Worm (Caenorhabditis elegans) whole organism, L4 larva: ENCODE data around the gene M163.22.

Experiments used
- D1046.2 ChIP-seq: fragments of 200-800 bp; sonication (Bioruptor generic); IDR thresholded peaks from 2 replicates; pipeline ENCODE4 v1.3.6; 2022; ENCODE audit warnings: missing genetic modification characterization, missing compliant biosample characterization
- F10B5.3 ChIP-seq: sonication (generic microtip); optimal IDR thresholded peaks from 2 replicates; lab custom pipeline; 2016; ENCODE audit warnings: mild to moderate bottlenecking, missing genetic modification characterization, missing compliant biosample characterization
- F26F4.8 ChIP-seq: fragments of 200-800 bp; sonication (Bioruptor generic); conservative IDR thresholded peaks from 2 replicates; pipeline ENCODE4 v1.3.6; 2022; ENCODE audit warnings: missing genetic modification characterization, missing compliant biosample characterization
- F37D6.2 ChIP-seq: sonication (generic microtip); optimal IDR thresholded peaks from 2 replicates; lab custom pipeline; 2016; ENCODE audit warnings: mild to moderate bottlenecking, missing genetic modification characterization, missing compliant biosample characterization
- F44E2.7 ChIP-seq: fragments of 200-800 bp; sonication (Bioruptor generic); IDR thresholded peaks from 2 replicates; pipeline ENCODE4 v2.1.2; 2022; ENCODE audit warnings: missing genetic modification characterization, missing compliant biosample characterization
- F49E8.2 ChIP-seq: sonication (generic microtip); optimal IDR thresholded peaks from 2 replicates; lab custom pipeline; 2016; ENCODE audit warnings: missing compliant biosample characterization, mild to moderate bottlenecking, missing genetic modification characterization, borderline replicate concordance
- R02D3.7 ChIP-seq: fragments of 150-350 bp; sonication (generic microtip); optimal IDR thresholded peaks from 3 replicates; lab custom pipeline; 2014; ENCODE audit warnings: missing biosample characterization, missing genetic modification characterization
- T20F7.1 ChIP-seq: fragments of 200-800 bp; sonication (Bioruptor generic); optimal IDR thresholded peaks from 2 replicates; lab custom pipeline; 2018; ENCODE audit warnings: mild to moderate bottlenecking, missing genetic modification characterization, missing compliant biosample characterization
- ZK546.5 ChIP-seq, 2 experiments: sonication (generic microtip); optimal IDR thresholded peaks; 2 replicates each; lab custom pipeline; 2017; ENCODE audit warnings: missing biosample characterization in 2 of 2, missing genetic modification characterization in 2 of 2
- aha-1 ChIP-seq: fragments of 150-350 bp; peaks from one replicate; lab custom pipeline; 2014; ENCODE audit warnings: missing biosample characterization, missing genetic modification characterization
- aly-2 ChIP-seq: sonication (generic microtip); optimal IDR thresholded peaks from 2 replicates; lab custom pipeline; 2018; ENCODE audit warnings: missing biosample characterization, missing genetic modification characterization
- arid-1 ChIP-seq: fragments of 200-800 bp; sonication (Bioruptor generic); conservative IDR thresholded peaks from 2 replicates; pipeline ENCODE4 v1.3.6; 2022; ENCODE audit warnings: missing genetic modification reagents, missing genetic modification characterization, missing compliant biosample characterization
- ctbp-1 ChIP-seq: fragments of 200-800 bp; sonication (Bioruptor generic); IDR thresholded peaks from 2 replicates; pipeline ENCODE4 v1.3.6; 2022; ENCODE audit warnings: missing genetic modification reagents, missing genetic modification characterization, missing compliant biosample characterization
- daf-12 ChIP-seq: fragments of 150-350 bp; optimal IDR thresholded peaks from 2 replicates; lab custom pipeline; 2014; ENCODE audit warnings: missing biosample characterization, missing genetic modification reagents, missing genetic modification characterization
- daf-19 ChIP-seq: fragments of 200-800 bp; sonication (Bioruptor generic); conservative IDR thresholded peaks from 2 replicates; pipeline ENCODE4 v1.3.6; 2022; ENCODE audit warnings: missing genetic modification characterization, missing compliant biosample characterization
- daf-8 ChIP-seq: fragments of 200-800 bp; sonication (Bioruptor generic); IDR thresholded peaks from 2 replicates; pipeline ENCODE4 v1.3.6; 2022; ENCODE audit warnings: missing genetic modification characterization, missing compliant biosample characterization
- dmd-6 ChIP-seq: fragments of 200-800 bp; sonication (Bioruptor generic); IDR thresholded peaks from 2 replicates; pipeline ENCODE4 v1.3.6; 2022; ENCODE audit warnings: missing genetic modification reagents, missing genetic modification characterization, missing compliant biosample characterization
- dmd-9 ChIP-seq: fragments of 200-800 bp; sonication (Bioruptor generic); IDR thresholded peaks from 2 replicates; pipeline ENCODE4 v1.3.6; 2022; ENCODE audit warnings: missing genetic modification reagents, missing genetic modification characterization, missing compliant biosample characterization
- duxl-1 ChIP-seq: sonication (generic microtip); optimal IDR thresholded peaks from 2 replicates; lab custom pipeline; 2016; ENCODE audit warnings: mild to moderate bottlenecking, missing genetic modification characterization, moderate library complexity, missing compliant biosample characterization; ENCODE audit not compliant: poor library complexity
- fkh-10 ChIP-seq: fragments of 150-350 bp; optimal IDR thresholded peaks from 2 replicates; lab custom pipeline; 2014; ENCODE audit warnings: missing biosample characterization, missing genetic modification reagents, missing genetic modification characterization
- lim-7 ChIP-seq: fragments of 200-800 bp; sonication (Bioruptor generic); IDR thresholded peaks from 2 replicates; pipeline ENCODE4 v1.3.6; 2022; ENCODE audit warnings: missing genetic modification characterization, missing compliant biosample characterization
- lin-29 ChIP-seq: fragments of 200-800 bp; sonication (Bioruptor generic); IDR thresholded peaks from 2 replicates; pipeline ENCODE4 v1.3.6; 2022; ENCODE audit warnings: missing genetic modification reagents, missing genetic modification characterization, missing compliant biosample characterization
- lin-38 ChIP-seq: fragments of 200-800 bp; sonication (Bioruptor generic); IDR thresholded peaks from 2 replicates; pipeline ENCODE4 v1.3.6; 2022; ENCODE audit warnings: missing genetic modification reagents, missing genetic modification characterization, missing compliant biosample characterization
- lin-39 ChIP-seq: fragments of 150-350 bp; optimal IDR thresholded peaks from 2 replicates; lab custom pipeline; 2014; ENCODE audit warnings: missing biosample characterization, missing genetic modification reagents, missing genetic modification characterization
- lir-3 ChIP-seq: sonication (generic microtip); optimal IDR thresholded peaks from 2 replicates; lab custom pipeline; 2016; ENCODE audit warnings: mild to moderate bottlenecking, missing genetic modification characterization, missing compliant biosample characterization
- madf-5 ChIP-seq, 2 experiments: fragments of 200-800 bp; sonication (Bioruptor generic); IDR thresholded peaks; 2 replicates each; pipeline ENCODE4 v1.3.6; 2022; ENCODE audit warnings: missing compliant biosample characterization in 2 of 2, missing genetic modification characterization in 2 of 2
- madf-9 ChIP-seq: fragments of 200-800 bp; sonication (Bioruptor generic); conservative IDR thresholded peaks from 2 replicates; pipeline ENCODE4 v1.3.6; 2022; ENCODE audit warnings: missing genetic modification reagents, missing genetic modification characterization, missing compliant biosample characterization
- mdt-29 ChIP-seq: fragments of 200-800 bp; sonication (Bioruptor generic); IDR thresholded peaks from 2 replicates; pipeline ENCODE4 v1.3.6; 2022; ENCODE audit warnings: missing genetic modification reagents, missing genetic modification characterization, missing compliant biosample characterization
- mep-1 ChIP-seq: fragments of 150-350 bp; sonication (generic microtip); optimal IDR thresholded peaks from 3 replicates; lab custom pipeline; 2014; ENCODE audit warnings: missing biosample characterization, missing genetic modification characterization
- nhr-10 ChIP-seq: fragments of 150-350 bp; optimal IDR thresholded peaks from 2 replicates; lab custom pipeline; 2014; ENCODE audit warnings: missing biosample characterization, missing genetic modification characterization
- nhr-28 ChIP-seq: fragments of 150-350 bp; optimal IDR thresholded peaks from 2 replicates; lab custom pipeline; 2014; ENCODE audit warnings: missing biosample characterization, missing genetic modification characterization
- nhr-6 ChIP-seq: fragments of 150-350 bp; optimal IDR thresholded peaks from 2 replicates; lab custom pipeline; 2014; ENCODE audit warnings: missing biosample characterization, missing genetic modification characterization
- pha-4 ChIP-seq, 2 experiments: fragments of 150-350 bp in 1 of 2; fragments of 200-800 bp in 1 of 2; sonication (Bioruptor generic) in 1 of 2; IDR thresholded peaks in 1 of 2; optimal IDR thresholded peaks in 1 of 2; 2 replicates each; pipeline versions ENCODE4 v1.3.6 to Lab custom; 2014 to 2022; ENCODE audit warnings: missing genetic modification characterization in 2 of 2, missing genetic modification reagents in 2 of 2, missing biosample characterization in 1 of 2, missing compliant biosample characterization in 1 of 2
- pqm-1 ChIP-seq: sonication (generic microtip); optimal IDR thresholded peaks from 2 replicates; lab custom pipeline; 2017; ENCODE audit warnings: missing biosample characterization, missing genetic modification characterization
- rbr-2 ChIP-seq: sonication (generic microtip); optimal IDR thresholded peaks from 2 replicates; lab custom pipeline; 2016; ENCODE audit warnings: missing genotype, missing genetic modification characterization, missing compliant biosample characterization
- saeg-2 ChIP-seq: fragments of 200-800 bp; sonication (Bioruptor generic); IDR thresholded peaks from 2 replicates; pipeline ENCODE4 v1.3.6; 2022; ENCODE audit warnings: missing genetic modification reagents, missing genetic modification characterization, missing compliant biosample characterization
- sdz-12 ChIP-seq: fragments of 200-800 bp; sonication (Bioruptor generic); optimal IDR thresholded peaks from 2 replicates; lab custom pipeline; 2018; ENCODE audit warnings: mild to moderate bottlenecking, missing genetic modification characterization, missing compliant biosample characterization
- skn-1 ChIP-seq: fragments of 150-350 bp; optimal IDR thresholded peaks from 2 replicates; lab custom pipeline; 2014; ENCODE audit warnings: missing biosample characterization, missing genetic modification characterization
- snpc-1.2 ChIP-seq: fragments of 200-800 bp; sonication (Bioruptor generic); IDR thresholded peaks from 2 replicates; pipeline ENCODE4 v1.3.6; 2022; ENCODE audit warnings: missing genetic modification reagents, missing genetic modification characterization, missing compliant biosample characterization
- snpc-4 ChIP-seq: fragments of 150-350 bp; optimal IDR thresholded peaks from 2 replicates; lab custom pipeline; 2014; ENCODE audit warnings: missing biosample characterization, missing genetic modification characterization
- spr-3 ChIP-seq: fragments of 200-800 bp; sonication (Bioruptor generic); optimal IDR thresholded peaks from 2 replicates; lab custom pipeline; 2018; ENCODE audit warnings: mild to moderate bottlenecking, missing genetic modification characterization, missing compliant biosample characterization
- tra-1 ChIP-seq: fragments of 200-800 bp; sonication (Bioruptor generic); IDR thresholded peaks from 2 replicates; pipeline ENCODE4 v1.3.6; 2022; ENCODE audit warnings: missing genetic modification reagents, missing genetic modification characterization, missing compliant biosample characterization
- unc-130 ChIP-seq: sonication (generic microtip); optimal IDR thresholded peaks from 2 replicates; lab custom pipeline; 2016; ENCODE audit warnings: missing genetic modification reagents, missing genetic modification characterization, missing compliant biosample characterization
- unc-39 ChIP-seq: sonication (generic microtip); optimal IDR thresholded peaks from 2 replicates; lab custom pipeline; 2017; ENCODE audit warnings: missing biosample characterization, missing genetic modification characterization
- unc-62 ChIP-seq, 3 experiments: fragments of 150-350 bp in 1 of 3; sonication (generic microtip); optimal IDR thresholded peaks in 2 of 3; peaks in 1 of 3; 1 replicate in 1 of 3; 2 replicates in 2 of 3; lab custom pipeline; 2014 to 2017; ENCODE audit warnings: missing biosample characterization in 3 of 3, missing genetic modification characterization in 3 of 3, missing genetic modification reagents in 3 of 3, missing genotype in 1 of 3
- zag-1 ChIP-seq: fragments of 150-350 bp; optimal IDR thresholded peaks from 2 replicates; lab custom pipeline; 2014; ENCODE audit warnings: missing biosample characterization, missing genetic modification characterization
- zfp-2 ChIP-seq: sonication (generic microtip); optimal IDR thresholded peaks from 2 replicates; lab custom pipeline; 2016; ENCODE audit warnings: mild to moderate bottlenecking, missing genetic modification characterization, missing compliant biosample characterization
- zfp-3 ChIP-seq: fragments of 200-800 bp; sonication (Bioruptor generic); conservative IDR thresholded peaks from 2 replicates; pipeline ENCODE4 v1.3.6; 2022; ENCODE audit warnings: missing genetic modification reagents, missing genetic modification characterization, missing compliant biosample characterization
- zip-11 ChIP-seq: fragments of 200-800 bp; sonication (Bioruptor generic); IDR thresholded peaks from 2 replicates; pipeline ENCODE4 v1.3.6; 2022; ENCODE audit warnings: missing genetic modification characterization, missing compliant biosample characterization
- zip-2 ChIP-seq: fragments of 150-350 bp; optimal IDR thresholded peaks from 2 replicates; lab custom pipeline; 2014; ENCODE audit warnings: missing biosample characterization, missing genetic modification characterization
- ztf-11 ChIP-seq: fragments of 150-350 bp; optimal IDR thresholded peaks from 2 replicates; lab custom pipeline; 2014; ENCODE audit warnings: missing biosample characterization, missing genetic modification characterization
- ztf-7 ChIP-seq: fragments of 150-350 bp; optimal IDR thresholded peaks from 2 replicates; lab custom pipeline; 2014; ENCODE audit warnings: missing biosample characterization, missing genetic modification characterization

Gene M163.22

DNA sequence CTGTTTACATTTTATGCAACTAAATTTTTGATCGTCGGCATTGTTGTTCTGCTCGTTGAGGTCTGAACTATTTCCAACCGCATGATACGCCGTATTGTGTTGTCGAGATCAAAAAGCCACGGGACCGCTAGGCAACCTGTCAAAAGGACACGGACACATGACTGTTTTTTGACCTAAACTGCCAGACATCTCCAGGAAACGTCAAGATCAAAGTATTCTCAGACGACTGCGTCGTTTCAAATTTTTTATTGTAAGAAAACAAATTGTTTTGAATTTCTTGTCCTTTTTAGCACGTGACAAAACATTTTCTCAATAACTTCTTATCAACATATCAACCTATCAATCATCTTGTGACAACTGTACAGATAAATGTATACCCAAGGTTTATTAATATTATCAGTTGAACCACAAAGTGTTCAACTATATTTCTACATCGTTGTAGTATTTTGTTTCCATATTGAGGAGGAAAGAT lies 36.5 kb downstream of the M163.22 start (continued):
- TF ChIP-seq zfp-3 (GFP tag; lab: Robert Waterston, UW) = peak; percentile 14; the same call in 1 of the 2 replicates
- TF ChIP-seq ctbp-1 (GFP tag; lab: Robert Waterston, UW) = no peak
- peak; percentile 90 for TF ChIP-seq aha-1 (tag; lab: Kevin White, UChicago)
- TF ChIP-seq pqm-1 (tag; lab: Kevin White, UChicago) = peak; percentile 76
- no peak for TF ChIP-seq duxl-1
- TF ChIP-seq ZK546.5 (tag; optimal IDR thresholded peaks at IDR 0.05; lab: Kevin White, UChicago) = no peak
- TF ChIP-seq lin-39 (tag; lab: Kevin White, UChicago) = no peak
- TF ChIP-seq R02D3.7 (tag; lab: Kevin White, UChicago) = no peak
- no peak for TF ChIP-seq F26F4.8 (GFP tag; lab: Robert Waterston, UW)
- no peak for TF ChIP-seq zfp-2
- TF ChIP-seq skn-1 = no peak
- TF ChIP-seq dmd-9 (GFP tag; lab: Robert Waterston, UW) = no peak
- no peak for TF ChIP-seq fkh-10 (GFP tag; lab: Kevin White, UChicago)
- no peak for TF ChIP-seq F37D6.2 (tag; lab: Kevin White, UChicago)
- no peak for TF ChIP-seq spr-3 (GFP tag; lab: Kevin White, UChicago)
- no peak for TF ChIP-seq ztf-7 (tag; lab: Kevin White, UChicago)
- TF ChIP-seq daf-8 (GFP tag; lab: Robert Waterston, UW) = no peak
- TF ChIP-seq zip-11 = no peak
- TF ChIP-seq sdz-12 (GFP tag; lab: Kevin White, UChicago) = no peak
- no peak for TF ChIP-seq madf-5 (GFP tag; IDR thresholded peaks at IDR 0.05; lab: Robert Waterston, UW)
- no peak for TF ChIP-seq madf-9 (GFP tag; lab: Robert Waterston, UW)
- no peak for TF ChIP-seq arid-1 (GFP tag; lab: Robert Waterston, UW)
- no peak for TF ChIP-seq nhr-6 (tag; lab: Kevin White, UChicago)
- no peak for TF ChIP-seq aly-2
- peak; percentile 92 for TF ChIP-seq nhr-28 (tag; lab: Kevin White, UChicago)
- TF ChIP-seq dmd-6 (GFP tag; lab: Robert Waterston, UW) = peak; percentile 94
- TF ChIP-seq daf-19 (GFP tag; lab: Robert Waterston, UW) = no peak
- TF ChIP-seq mep-1 (tag; lab: Kevin White, UChicago) = peak; percentile 80
- TF ChIP-seq ztf-11 = no peak
- TF ChIP-seq lin-29 (GFP tag; lab: Robert Waterston, UW) = no peak; the same call in 1 of the 2 replicates
- TF ChIP-seq snpc-1.2 (GFP tag; lab: Robert Waterston, UW) = no peak
- TF ChIP-seq F10B5.3 (tag; lab: Kevin White, UChicago) = no peak
- TF ChIP-seq unc-39 = no peak
- TF ChIP-seq unc-62 (GFP tag; optimal IDR thresholded peaks at IDR 0.05 in 1 of 2; lab: Kevin White, UChicago) = peak; percentile 57 to 99
- TF ChIP-seq unc-62 (tag; optimal IDR thresholded peaks at IDR 0.05; lab: Kevin White, UChicago) = no peak
- no peak for TF ChIP-seq F49E8.2 (tag; lab: Kevin White, UChicago)
- no peak for TF ChIP-seq snpc-4 (tag; lab: Kevin White, UChicago)
- TF ChIP-seq D1046.2 (GFP tag; lab: Robert Waterston, UW) = no peak
- no peak for TF ChIP-seq zip-2
- TF ChIP-seq T20F7.1 (GFP tag; lab: Kevin White, UChicago) = peak; percentile 80
- TF ChIP-seq lir-3 (tag; lab: Kevin White, UChicago) = no peak
- TF ChIP-seq F44E2.7 (GFP tag; lab: Robert Waterston, UW) = no peak
- TF ChIP-seq lim-7 (GFP tag; lab: Robert Waterston, UW) = no peak
- TF ChIP-seq tra-1 = peak; percentile 71; the same call in 1 of the 2 replicates
- peak; percentile 47; the same call in 1 of the 2 replicates for TF ChIP-seq lin-38 (GFP tag; lab: Robert Waterston, UW)
- peak; percentile 84; the same call in 1 of the 2 replicates for TF ChIP-seq saeg-2 (GFP tag; lab: Robert Waterston, UW)
- no peak for TF ChIP-seq zag-1 (tag; lab: Kevin White, UChicago)
- 0 out of 2 replicates have a peak, but pooled peaks have one; percentile 63 for TF ChIP-seq mdt-29 (GFP tag; lab: Robert Waterston, UW)
- no peak for TF ChIP-seq daf-12 (tag; lab: Kevin White, UChicago)
- TF ChIP-seq nhr-10 (tag; lab: Kevin White, UChicago) = no peak
- no peak for TF ChIP-seq unc-130 (GFP tag; lab: Kevin White, UChicago)
- no peak for TF ChIP-seq rbr-2
- TF ChIP-seq pha-4 (GFP tag; IDR thresholded peaks at IDR 0.05; lab: Robert Waterston, UW) = no peak
- TF ChIP-seq pha-4 (tag; optimal IDR thresholded peaks at IDR 0.05; lab: Kevin White, UChicago) = no peak
